Worm (Caenorhabditis elegans): Measurements from ENCODE around the gene H37A05.4.

Gene H37A05.4

DNA sequence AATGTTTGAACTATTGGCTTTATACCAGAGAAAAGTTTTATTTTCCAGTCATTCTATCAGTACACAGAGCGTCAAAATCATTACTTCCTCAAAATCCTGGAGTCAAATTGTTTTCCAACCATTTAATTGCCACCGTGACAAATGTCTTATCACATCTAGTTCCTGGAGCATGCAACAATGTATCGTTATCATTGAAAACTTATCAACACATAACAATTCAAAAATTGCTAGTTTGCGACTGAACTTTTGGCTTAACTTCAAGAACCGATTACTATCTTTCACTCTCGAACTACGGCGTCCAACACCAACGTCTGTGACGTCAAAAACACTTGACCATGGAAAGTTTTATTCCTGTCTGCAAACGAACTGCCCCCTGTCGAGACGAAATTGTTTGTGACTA, 11.5 kb downstream of the H37A05.4 start:
- TF ChIP-seq hmbx-1 (tag; optimal IDR thresholded peaks at IDR 0.05): no peak
- TF ChIP-seq tra-4 (tag; optimal IDR thresholded peaks at IDR 0.05): no peak
- no peak for TF ChIP-seq flt-1 (GFP tag; IDR thresholded peaks at IDR 0.05)
- TF ChIP-seq B0310.2 (tag; optimal IDR thresholded peaks at IDR 0.05): no peak
- no peak for TF ChIP-seq scrt-1 (GFP tag; IDR thresholded peaks at IDR 0.05)
- no peak for TF ChIP-seq ceh-36 (tag; optimal IDR thresholded peaks at IDR 0.05)
- TF ChIP-seq sea-1 (GFP tag; conservative IDR thresholded peaks at IDR 0.05): no peak
- no peak for TF ChIP-seq ceh-13 (GFP tag; optimal IDR thresholded peaks at IDR 0.05)
- no peak for TF ChIP-seq hmg-4 (GFP tag; optimal IDR thresholded peaks at IDR 0.05)
- TF ChIP-seq tbx-37 (GFP tag; conservative IDR thresholded peaks at IDR 0.05): no peak

DNA sequence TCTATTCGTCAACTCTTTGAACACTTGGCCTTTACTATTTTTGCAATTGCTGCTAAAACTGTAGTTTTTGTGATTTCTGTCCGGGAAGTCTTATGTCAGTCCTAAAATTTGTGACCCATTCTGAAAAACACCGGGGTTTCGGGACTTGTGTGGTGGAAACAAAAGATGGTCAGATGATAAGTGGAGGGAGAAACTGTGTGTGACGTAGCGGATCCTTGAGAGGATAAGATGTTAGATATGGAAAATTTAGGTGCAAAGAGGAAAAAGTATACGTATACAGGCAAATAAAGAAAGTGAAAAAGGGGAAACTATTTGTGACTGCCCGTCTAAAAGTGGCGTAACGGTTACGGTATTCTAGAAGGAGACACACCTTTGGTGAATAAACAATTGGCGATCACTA, 13.2 kb downstream of the H37A05.4 start:
- TF ChIP-seq hnd-1 (tag; optimal IDR thresholded peaks at IDR 0.05): no peak
- TF ChIP-seq F13C5.2 (tag; optimal IDR thresholded peaks at IDR 0.05): no peak
- no peak for TF ChIP-seq tra-4 (tag; optimal IDR thresholded peaks at IDR 0.05)
- TF ChIP-seq B0310.2 (tag; optimal IDR thresholded peaks at IDR 0.05): no peak
- no peak for TF ChIP-seq sea-1 (GFP tag; conservative IDR thresholded peaks at IDR 0.05)
- no peak for TF ChIP-seq flt-1 (GFP tag; IDR thresholded peaks at IDR 0.05)
- no peak for TF ChIP-seq hmg-4 (GFP tag; optimal IDR thresholded peaks at IDR 0.05)
- TF ChIP-seq pes-1 (GFP tag; IDR thresholded peaks at IDR 0.05): no peak
- no peak for TF ChIP-seq tbx-11 (GFP tag; IDR thresholded peaks at IDR 0.05)
- no peak for TF ChIP-seq scrt-1 (GFP tag; IDR thresholded peaks at IDR 0.05)
- no peak for TF ChIP-seq ets-7 (tag; optimal IDR thresholded peaks at IDR 0.05)
- TF ChIP-seq ama-1 (optimal IDR thresholded peaks at IDR 0.05): no peak
- TF ChIP-seq hmbx-1 (tag; optimal IDR thresholded peaks at IDR 0.05): no peak
- no peak for TF ChIP-seq ceh-13 (GFP tag; optimal IDR thresholded peaks at IDR 0.05)
- TF ChIP-seq ceh-36 (tag; optimal IDR thresholded peaks at IDR 0.05): no peak
- TF ChIP-seq aly-1 (tag; optimal IDR thresholded peaks at IDR 0.05): no peak

DNA sequence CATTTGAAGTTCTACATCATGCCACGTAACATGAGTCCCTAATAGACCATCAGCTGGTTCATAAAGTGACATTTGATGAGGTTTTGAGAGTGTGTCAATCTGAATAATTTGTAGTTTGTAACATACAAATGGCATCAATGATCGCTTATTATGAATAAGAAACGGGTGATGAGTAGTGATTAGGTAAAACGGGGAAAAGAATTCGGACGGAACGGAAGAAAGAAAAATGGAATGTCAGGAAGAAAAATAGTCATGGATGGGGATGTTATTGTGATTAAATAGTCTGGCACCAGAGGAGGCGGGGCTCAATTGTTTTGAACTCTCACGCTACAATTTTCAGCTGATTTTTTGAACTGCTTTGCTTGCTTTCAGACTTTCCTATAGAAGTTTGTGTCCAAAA, 15.4 kb downstream of the H37A05.4 start, which contains the start of gene H37A05.2:
H37A05.2 (minus strand) TSS at position 101 of the 400 bp plus-strand sequence.
- no peak for TF ChIP-seq scrt-1 (GFP tag; IDR thresholded peaks at IDR 0.05)

DNA sequence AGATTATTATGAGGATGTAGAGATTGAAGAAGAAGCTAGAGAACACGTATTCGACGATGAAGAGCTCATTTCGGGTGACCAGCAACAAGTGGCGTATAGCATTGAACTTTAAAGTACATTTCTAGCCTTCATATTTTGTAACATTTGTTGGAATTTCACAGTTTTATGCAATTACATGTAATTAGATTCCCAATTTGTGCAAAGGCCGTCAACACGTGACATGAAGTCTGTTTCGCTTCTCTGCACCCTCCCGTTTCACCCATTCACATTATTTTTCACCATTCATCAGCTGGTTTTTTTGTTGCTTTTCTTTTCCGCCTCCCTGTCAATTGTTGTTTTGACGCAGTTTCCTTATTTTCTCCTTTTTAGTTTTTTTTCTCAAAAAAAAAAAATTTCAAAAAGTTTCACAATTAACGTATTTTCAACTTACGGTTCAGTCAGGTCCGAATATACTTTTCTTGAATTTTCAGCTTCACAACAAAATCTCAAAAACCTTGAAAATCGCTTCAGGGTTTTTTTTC, 22.4 kb downstream of the H37A05.4 start, which contains the start of gene sde-2:
sde-2 (plus strand) TSS at position 471 of the 521 bp plus-strand sequence.
- TF ChIP-seq tbx-11 (GFP tag; IDR thresholded peaks at IDR 0.05) (no peak), ets-7 (tag; optimal IDR thresholded peaks at IDR 0.05) (no peak), hnd-1 (tag; optimal IDR thresholded peaks at IDR 0.05) (no peak), F13C5.2 (tag; optimal IDR thresholded peaks at IDR 0.05) (no peak), B0310.2 (tag; optimal IDR thresholded peaks at IDR 0.05) (no peak), flt-1 (GFP tag; IDR thresholded peaks at IDR 0.05) (no peak), hmbx-1 (tag; optimal IDR thresholded peaks at IDR 0.05) (no peak), aly-1 (tag; optimal IDR thresholded peaks at IDR 0.05) (no peak), tra-4 (tag; optimal IDR thresholded peaks at IDR 0.05) (no peak), pes-1 (GFP tag; IDR thresholded peaks at IDR 0.05) (no peak), tbx-37 (GFP tag; conservative IDR thresholded peaks at IDR 0.05) (no peak), sea-1 (GFP tag; conservative IDR thresholded peaks at IDR 0.05) (no peak), ceh-36 (tag; optimal IDR thresholded peaks at IDR 0.05) (no peak), scrt-1 (GFP tag; IDR thresholded peaks at IDR 0.05) (no peak), ceh-13 (GFP tag; optimal IDR thresholded peaks at IDR 0.05) (no peak), ama-1 (optimal IDR thresholded peaks at IDR 0.05) (no peak), hmg-4 (GFP tag; optimal IDR thresholded peaks at IDR 0.05) (no peak)

DNA sequence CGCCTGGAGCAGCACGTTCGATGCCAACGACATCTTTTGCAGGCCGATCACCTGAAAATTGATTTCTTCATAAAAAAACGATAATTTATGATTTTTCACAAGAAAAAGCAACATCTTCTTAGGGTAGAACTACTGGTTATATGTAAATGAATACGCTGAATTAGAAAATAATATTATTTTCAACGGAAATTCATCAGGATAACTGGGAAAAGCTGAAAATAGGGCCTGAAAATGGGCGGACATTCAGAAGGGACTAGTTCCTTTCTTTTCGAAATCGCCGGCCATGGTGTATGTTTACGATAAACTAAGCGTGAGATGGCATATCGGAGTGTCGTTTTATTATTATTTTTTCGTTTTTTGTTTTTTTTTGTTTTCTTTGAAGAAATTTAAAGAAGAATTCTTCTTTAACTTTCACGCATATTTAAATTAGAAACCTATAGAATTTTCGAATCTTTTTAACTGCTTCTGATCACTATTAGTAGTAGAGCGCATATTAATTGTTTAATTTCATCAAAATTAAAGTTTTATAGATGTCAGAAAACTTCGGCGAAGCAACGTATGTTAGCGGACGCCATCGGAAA, 24.0 kb downstream of the H37A05.4 start, which contains the start of the genes nduv-2 and F53F4.12:
nduv-2 (minus strand) TSS at position 51 of the 581 bp plus-strand sequence.
F53F4.12 (plus strand) TSS at position 531 of the 581 bp plus-strand sequence.
- TF ChIP-seq sea-1 (GFP tag; conservative IDR thresholded peaks at IDR 0.05) (no peak), B0310.2 (tag; optimal IDR thresholded peaks at IDR 0.05) (no peak), hmbx-1 (tag; optimal IDR thresholded peaks at IDR 0.05) (no peak), tbx-37 (GFP tag; conservative IDR thresholded peaks at IDR 0.05) (no peak), ets-7 (tag; optimal IDR thresholded peaks at IDR 0.05) (no peak), ceh-36 (tag; optimal IDR thresholded peaks at IDR 0.05) (no peak), ama-1 (optimal IDR thresholded peaks at IDR 0.05) (no peak)

DNA sequence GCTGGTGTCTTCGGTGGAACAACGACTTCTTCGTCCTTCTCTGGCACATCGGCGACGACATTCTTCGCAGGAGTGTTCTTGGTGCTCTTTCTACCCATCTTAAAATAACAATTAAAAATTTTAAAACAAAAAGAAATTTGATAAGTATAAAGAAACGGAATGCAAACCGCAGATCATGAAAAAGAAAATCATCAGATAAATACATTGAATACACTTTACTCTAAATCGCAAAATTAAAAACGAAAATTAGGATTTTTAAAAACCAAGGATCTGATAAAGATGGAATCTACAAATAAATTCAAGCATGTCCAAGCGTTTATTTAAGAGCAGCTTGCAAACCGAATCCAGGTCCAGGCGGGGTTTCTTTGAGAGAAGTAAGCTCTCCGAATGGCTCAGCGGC, 25.2 kb downstream of the H37A05.4 start, which contains the start of gene F53F4.11:
F53F4.11 (minus strand) TSS at position 101 of the 400 bp plus-strand sequence.
- no peak for TF ChIP-seq F13C5.2 (tag; optimal IDR thresholded peaks at IDR 0.05)
- TF ChIP-seq ama-1 (optimal IDR thresholded peaks at IDR 0.05): no peak
- TF ChIP-seq tbx-37 (GFP tag; conservative IDR thresholded peaks at IDR 0.05): no peak
- TF ChIP-seq ceh-36 (tag; optimal IDR thresholded peaks at IDR 0.05): no peak
- no peak for TF ChIP-seq sea-1 (GFP tag; conservative IDR thresholded peaks at IDR 0.05)
- TF ChIP-seq scrt-1 (GFP tag; IDR thresholded peaks at IDR 0.05): no peak
- no peak for TF ChIP-seq hmg-4 (GFP tag; optimal IDR thresholded peaks at IDR 0.05)
- no peak for TF ChIP-seq pes-1 (GFP tag; IDR thresholded peaks at IDR 0.05)
- no peak for TF ChIP-seq flt-1 (GFP tag; IDR thresholded peaks at IDR 0.05)
- no peak for TF ChIP-seq tra-4 (tag; optimal IDR thresholded peaks at IDR 0.05)
- no peak for TF ChIP-seq B0310.2 (tag; optimal IDR thresholded peaks at IDR 0.05)
- TF ChIP-seq ceh-13 (GFP tag; optimal IDR thresholded peaks at IDR 0.05): no peak
- no peak for TF ChIP-seq ets-7 (tag; optimal IDR thresholded peaks at IDR 0.05)
- TF ChIP-seq hmbx-1 (tag; optimal IDR thresholded peaks at IDR 0.05): no peak
- TF ChIP-seq hnd-1 (tag; optimal IDR thresholded peaks at IDR 0.05): no peak
- no peak for TF ChIP-seq tbx-11 (GFP tag; IDR thresholded peaks at IDR 0.05)

DNA sequence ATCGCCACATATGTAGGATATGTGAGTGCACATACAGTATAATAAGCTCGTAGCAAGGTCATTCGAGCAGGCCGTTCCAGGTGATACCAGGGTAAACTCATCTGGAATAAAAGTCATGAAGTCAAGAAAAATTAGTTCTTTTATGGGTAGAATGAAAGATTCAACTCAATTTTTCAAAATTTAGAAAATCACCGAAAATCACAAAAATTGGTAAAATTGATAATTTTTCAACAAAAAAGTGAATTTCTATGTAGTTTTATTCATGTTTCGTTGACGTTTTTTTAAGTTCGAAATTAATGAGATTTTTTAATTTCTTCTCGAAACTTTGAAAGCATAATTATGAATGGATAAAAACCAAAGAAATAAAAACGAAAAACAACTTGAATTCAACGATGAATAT, 27.9 kb downstream of the H37A05.4 start, which contains the start of gene F53F4.16:
F53F4.16 (minus strand) TSS at position 101 of the 400 bp plus-strand sequence.
- TF ChIP-seq hmg-4 (GFP tag; optimal IDR thresholded peaks at IDR 0.05) (no peak), ceh-13 (GFP tag; optimal IDR thresholded peaks at IDR 0.05) (no peak), ama-1 (optimal IDR thresholded peaks at IDR 0.05) (no peak), hmbx-1 (tag; optimal IDR thresholded peaks at IDR 0.05) (no peak), ceh-36 (tag; optimal IDR thresholded peaks at IDR 0.05) (no peak), tra-4 (tag; optimal IDR thresholded peaks at IDR 0.05) (no peak), flt-1 (GFP tag; IDR thresholded peaks at IDR 0.05) (no peak), sea-1 (GFP tag; conservative IDR thresholded peaks at IDR 0.05) (no peak), scrt-1 (GFP tag; IDR thresholded peaks at IDR 0.05) (no peak), B0310.2 (tag; optimal IDR thresholded peaks at IDR 0.05) (no peak), hnd-1 (tag; optimal IDR thresholded peaks at IDR 0.05) (no peak), tbx-37 (GFP tag; conservative IDR thresholded peaks at IDR 0.05) (no peak), F13C5.2 (tag; optimal IDR thresholded peaks at IDR 0.05) (no peak), ets-7 (tag; optimal IDR thresholded peaks at IDR 0.05) (no peak), tbx-11 (GFP tag; IDR thresholded peaks at IDR 0.05) (no peak), aly-1 (tag; optimal IDR thresholded peaks at IDR 0.05) (no peak)
